Fruit fly (Drosophila melanogaster) whole organism, wandering third instar larva: ENCODE results near the gene CG10333.

Experiments
- Abd-B ChIP-seq: fragments of >200 bp; optimal IDR thresholded peaks from 2 replicates; lab custom pipeline; 2017; ENCODE audit warnings: missing biosample characterization, missing genetic modification characterization
- CG32264 ChIP-seq: fragments of 200-800 bp; sonication (Bioruptor generic); optimal IDR thresholded peaks from 2 replicates; lab custom pipeline; 2016; ENCODE audit warnings: missing biosample characterization, missing genetic modification characterization
- CG9705 ChIP-seq: fragments of 200-800 bp; sonication (Bioruptor generic); optimal IDR thresholded peaks from 2 replicates; lab custom pipeline; 2018; ENCODE audit warnings: missing biosample characterization, mild to moderate bottlenecking, missing genetic modification characterization
- CrebA ChIP-seq: fragments of 200-800 bp; sonication (Bioruptor generic); optimal IDR thresholded peaks from 2 replicates; lab custom pipeline; 2016; ENCODE audit warnings: missing biosample characterization, mild to moderate bottlenecking, missing genetic modification characterization, borderline replicate concordance
- Dfd ChIP-seq: fragments of >200 bp; optimal IDR thresholded peaks from 2 replicates; lab custom pipeline; 2017; ENCODE audit warnings: missing biosample characterization, missing genetic modification characterization
- Dif ChIP-seq: fragments of 200-275, 200-300 bp; sonication (Bioruptor generic); optimal IDR thresholded peaks from 2 replicates; lab custom pipeline; 2018; ENCODE audit warnings: missing biosample characterization, missing genetic modification characterization; ENCODE audit not compliant: partially characterized antibody
- GATAd ChIP-seq: sonication (Bioruptor generic); optimal IDR thresholded peaks from 2 replicates; lab custom pipeline; 2016; ENCODE audit warnings: missing biosample characterization, missing genetic modification characterization
- HLH106 ChIP-seq: fragments of 200-800 bp; optimal IDR thresholded peaks from 3 replicates; lab custom pipeline; 2019; ENCODE audit warnings: missing biosample characterization, mild to moderate bottlenecking, missing genetic modification characterization, moderate library complexity
- Hnf4 ChIP-seq: fragments of 200-800 bp; sonication (Bioruptor generic); optimal IDR thresholded peaks from 2 replicates; lab custom pipeline; 2016; ENCODE audit warnings: missing biosample characterization, mild to moderate bottlenecking, missing genetic modification characterization
- Hr78 ChIP-seq: fragments of >200 bp; optimal IDR thresholded peaks from 2 replicates; lab custom pipeline; 2017; ENCODE audit warnings: missing biosample characterization, missing genetic modification characterization
- Hr83 ChIP-seq: fragments of 200-300 bp; sonication (Bioruptor generic); optimal IDR thresholded peaks from 2 replicates; lab custom pipeline; 2016; ENCODE audit warnings: missing biosample characterization, mild to moderate bottlenecking, missing genetic modification characterization, moderate library complexity; ENCODE audit not compliant: poor library complexity, severe bottlenecking
- Jra ChIP-seq: sonication (Bioruptor generic); optimal IDR thresholded peaks from 2 replicates; lab custom pipeline; 2016; ENCODE audit warnings: missing biosample characterization, missing genetic modification characterization
- Mio ChIP-seq: sonication (Bioruptor generic); optimal IDR thresholded peaks from 2 replicates; lab custom pipeline; 2016; ENCODE audit warnings: missing biosample characterization, missing genetic modification characterization
- Myc ChIP-seq: fragments of >200 bp; optimal IDR thresholded peaks from 2 replicates; lab custom pipeline; 2017
- N ChIP-seq: fragments of >200 bp; optimal IDR thresholded peaks from 2 replicates; lab custom pipeline; 2018; ENCODE audit warnings: missing biosample characterization, missing external identifiers, missing genetic modification characterization
- OdsH ChIP-seq: fragments of 200-800 bp; sonication (Bioruptor generic); optimal IDR thresholded peaks from 2 replicates; lab custom pipeline; 2016; ENCODE audit warnings: missing biosample characterization, mild to moderate bottlenecking, missing genetic modification characterization
- Rel ChIP-seq, 2 experiments: fragments of 200-800 bp; sonication (Bioruptor generic) in 1 of 2; optimal IDR thresholded peaks; 2 replicates in 1 of 2; 3 replicates in 1 of 2; lab custom pipeline; 2016 to 2019; ENCODE audit warnings: mild to moderate bottlenecking in 2 of 2, missing biosample characterization in 2 of 2, missing genetic modification characterization in 2 of 2, moderate library complexity in 1 of 2
- Sp1 ChIP-seq: fragments of 200-800 bp; sonication (Bioruptor generic); optimal IDR thresholded peaks from 3 replicates; lab custom pipeline; 2019; ENCODE audit warnings: missing biosample characterization, mild to moderate bottlenecking, missing genetic modification characterization, moderate library complexity
- Vsx2 ChIP-seq: fragments of 200-300, 225-300 bp; sonication (Bioruptor generic); optimal IDR thresholded peaks from 2 replicates; lab custom pipeline; 2018; ENCODE audit warnings: missing biosample characterization, missing genetic modification characterization; ENCODE audit not compliant: partially characterized antibody
- br ChIP-seq: fragments of 200-800 bp; sonication (Bioruptor generic); optimal IDR thresholded peaks from 2 replicates; lab custom pipeline; 2016; ENCODE audit warnings: missing biosample characterization, missing genetic modification characterization
- brk ChIP-seq: fragments of 200-800 bp; sonication (Bioruptor generic); optimal IDR thresholded peaks from 2 replicates; lab custom pipeline; 2016; ENCODE audit warnings: missing biosample characterization, mild to moderate bottlenecking, missing genetic modification characterization
- dl ChIP-seq, 2 experiments: fragments of 175-275, 200-275 bp in 1 of 2; fragments of 200-275 bp in 1 of 2; sonication (Bioruptor generic); optimal IDR thresholded peaks; lab custom pipeline; 2018; ENCODE audit warnings: mild to moderate bottlenecking in 2 of 2, missing biosample characterization in 2 of 2, missing genetic modification characterization in 2 of 2, moderate library complexity in 2 of 2; ENCODE audit not compliant: partially characterized antibody in 2 of 2, insufficient read depth in 1 of 2
- dmrt93B ChIP-seq: fragments of 200-800 bp; sonication (Bioruptor generic); optimal IDR thresholded peaks from 2 replicates; lab custom pipeline; 2018; ENCODE audit warnings: missing biosample characterization, mild to moderate bottlenecking, missing genetic modification characterization
- dsf ChIP-seq: sonication (Bioruptor generic); optimal IDR thresholded peaks from 2 replicates; lab custom pipeline; 2016; ENCODE audit warnings: missing biosample characterization, missing genetic modification characterization, borderline replicate concordance
- ey ChIP-seq: fragments of 200-800 bp; sonication (Bioruptor generic); optimal IDR thresholded peaks from 2 replicates; lab custom pipeline; 2016; ENCODE audit warnings: missing biosample characterization, missing genetic modification characterization
- foxo ChIP-seq, 2 experiments: fragments of 200-800 bp; sonication (Bioruptor generic); optimal IDR thresholded peaks; 2 replicates in 1 of 2; 3 replicates in 1 of 2; lab custom pipeline; 2016 to 2017; ENCODE audit warnings: missing biosample characterization in 2 of 2, missing genetic modification characterization in 2 of 2
- fru ChIP-seq: fragments of 200-800 bp; sonication (Bioruptor generic); optimal IDR thresholded peaks from 3 replicates; lab custom pipeline; 2016; ENCODE audit warnings: missing biosample characterization, mild to moderate bottlenecking, missing genetic modification characterization
- h ChIP-seq: fragments of 200-800 bp; sonication (Bioruptor generic); optimal IDR thresholded peaks from 3 replicates; lab custom pipeline; 2016; ENCODE audit warnings: missing biosample characterization, mild to moderate bottlenecking, missing genetic modification characterization
- jim ChIP-seq: fragments of 175-275, 200-325 bp; sonication (Bioruptor generic); optimal IDR thresholded peaks from 2 replicates; lab custom pipeline; 2016; ENCODE audit warnings: missing biosample characterization, mild to moderate bottlenecking, missing genetic modification characterization
- lola ChIP-seq: fragments of >200 bp; optimal IDR thresholded peaks from 2 replicates; lab custom pipeline; 2017; ENCODE audit warnings: missing biosample characterization, missing genetic modification characterization
- pan ChIP-seq: fragments of >200 bp; optimal IDR thresholded peaks from 2 replicates; lab custom pipeline; 2017
- psq ChIP-seq: fragments of 200-800 bp; sonication (Bioruptor generic); optimal IDR thresholded peaks from 3 replicates; lab custom pipeline; 2017; ENCODE audit warnings: missing biosample characterization, mild to moderate bottlenecking, missing genetic modification characterization, moderate library complexity
- rgr ChIP-seq: fragments of 200-800 bp; sonication (Bioruptor generic); optimal IDR thresholded peaks from 3 replicates; lab custom pipeline; 2016; ENCODE audit warnings: missing biosample characterization, mild to moderate bottlenecking, missing genetic modification characterization
- sage ChIP-seq: fragments of 200-800 bp; sonication (Bioruptor generic); optimal IDR thresholded peaks from 2 replicates; lab custom pipeline; 2016; ENCODE audit warnings: missing biosample characterization, mild to moderate bottlenecking, missing genetic modification characterization
- sv ChIP-seq: fragments of 200-800 bp; sonication (Bioruptor generic); optimal IDR thresholded peaks from 3 replicates; lab custom pipeline; 2016; ENCODE audit warnings: missing biosample characterization, missing genetic modification characterization
- tai ChIP-seq: sonication (Bioruptor generic); optimal IDR thresholded peaks from 2 replicates; lab custom pipeline; 2016; ENCODE audit warnings: missing biosample characterization, missing genetic modification characterization
- usp ChIP-seq: fragments of >200 bp; optimal IDR thresholded peaks from 2 replicates; lab custom pipeline; 2017; ENCODE audit warnings: missing biosample characterization, missing genetic modification characterization
- woc ChIP-seq: sonication (Bioruptor generic); optimal IDR thresholded peaks from 2 replicates; lab custom pipeline; 2016; ENCODE audit warnings: missing biosample characterization, mild to moderate bottlenecking, missing genetic modification characterization

The CG10333 gene

dm6 chr2L:18620153-18620552 lies 13.5 kb downstream of the CG10333 start:
- no peak for TF ChIP-seq CrebA
- TF ChIP-seq Mio (GFP tag; lab: Kevin White, UChicago): no peak
- TF ChIP-seq Hnf4: no peak
- TF ChIP-seq brk (GFP tag; lab: Kevin White, UChicago): no peak
- no peak for TF ChIP-seq OdsH (GFP tag; lab: Kevin White, UChicago)
- no peak for TF ChIP-seq Jra
- no peak for TF ChIP-seq rgr
- no peak for TF ChIP-seq CG9705 (GFP tag; lab: Kevin White, UChicago)
- TF ChIP-seq Dfd: no peak
- no peak for TF ChIP-seq Rel (GFP tag; optimal IDR thresholded peaks at IDR 0.05; lab: Kevin White, UChicago)
- TF ChIP-seq Rel (tag; optimal IDR thresholded peaks at IDR 0.05; lab: Kevin White, UChicago): no peak
- TF ChIP-seq Myc (lab: Kevin White, UChicago): no peak
- no peak for TF ChIP-seq Sp1 (GFP tag; lab: Kevin White, UChicago)
- TF ChIP-seq HLH106 (tag; lab: Kevin White, UChicago): no peak
- TF ChIP-seq h (GFP tag; lab: Kevin White, UChicago): no peak
- no peak for TF ChIP-seq foxo (GFP tag; optimal IDR thresholded peaks at IDR 0.05; lab: Kevin White, UChicago)
- no peak for TF ChIP-seq usp (GFP tag; lab: Kevin White, UChicago)

dm6 chr2L:18621357-18622211 lies 15.0 kb downstream of the CG10333 start:
- TF ChIP-seq Hnf4 (peak; percentile 84), Jra (peak; percentile 83), psq (peak; percentile 87), woc (GFP tag; lab: Kevin White, UChicago) (peak; percentile 66), GATAd (GFP tag; lab: Kevin White, UChicago) (peak; percentile 41), OdsH (GFP tag; lab: Kevin White, UChicago) (peak; percentile 95), Hr78 (no peak), CrebA (peak; percentile 12), CG32264 (GFP tag; lab: Kevin White, UChicago) (peak; percentile 58), usp (GFP tag; lab: Kevin White, UChicago) (no peak), Vsx2 (GFP tag; lab: Kevin White, UChicago) (no peak), Myc (lab: Kevin White, UChicago) (no peak), HLH106 (tag; lab: Kevin White, UChicago) (peak; percentile 93), lola (GFP tag; lab: Kevin White, UChicago) (no peak), N (GFP tag; lab: Kevin White, UChicago) (no peak), h (GFP tag; lab: Kevin White, UChicago) (peak; percentile 96), Sp1 (GFP tag; lab: Kevin White, UChicago) (peak; percentile 83), jim (no peak), dmrt93B (GFP tag; lab: Kevin White, UChicago) (peak; percentile 77), tai (GFP tag; lab: Kevin White, UChicago) (peak; percentile 75), brk (GFP tag; lab: Kevin White, UChicago) (peak; percentile 81), ey (GFP tag; lab: Kevin White, UChicago) (peak; percentile 91), Dif (GFP tag; lab: Kevin White, UChicago) (no peak), sv (GFP tag; lab: Kevin White, UChicago) (peak; percentile 69), foxo (GFP tag; optimal IDR thresholded peaks at IDR 0.05; lab: Kevin White, UChicago) (peak; percentile 18 to 85), Dfd (peak; percentile 14), pan (lab: Kevin White, UChicago) (no peak), rgr (peak; percentile 94), br (GFP tag; lab: Kevin White, UChicago) (peak; percentile 84), fru (GFP tag; lab: Kevin White, UChicago) (peak; percentile 85), Abd-B (GFP tag; lab: Kevin White, UChicago) (no peak), dsf (GFP tag; lab: Kevin White, UChicago) (peak; percentile 73), sage (GFP tag; lab: Kevin White, UChicago) (peak; percentile 74), CG9705 (GFP tag; lab: Kevin White, UChicago) (peak; percentile 47), Hr83 (GFP tag; lab: Kevin White, UChicago) (peak; percentile 61), Rel (GFP tag; optimal IDR thresholded peaks at IDR 0.05; lab: Kevin White, UChicago) (peak; percentile 67), Rel (tag; optimal IDR thresholded peaks at IDR 0.05; lab: Kevin White, UChicago) (peak; percentile 41), dl (GFP tag; optimal IDR thresholded peaks at IDR 0.05; lab: Kevin White, UChicago; ENCODE audit: insufficient read depth in 1 of 2, partially characterized antibody in 2 of 2) (no peak)
